In the genomic region with DNA sequence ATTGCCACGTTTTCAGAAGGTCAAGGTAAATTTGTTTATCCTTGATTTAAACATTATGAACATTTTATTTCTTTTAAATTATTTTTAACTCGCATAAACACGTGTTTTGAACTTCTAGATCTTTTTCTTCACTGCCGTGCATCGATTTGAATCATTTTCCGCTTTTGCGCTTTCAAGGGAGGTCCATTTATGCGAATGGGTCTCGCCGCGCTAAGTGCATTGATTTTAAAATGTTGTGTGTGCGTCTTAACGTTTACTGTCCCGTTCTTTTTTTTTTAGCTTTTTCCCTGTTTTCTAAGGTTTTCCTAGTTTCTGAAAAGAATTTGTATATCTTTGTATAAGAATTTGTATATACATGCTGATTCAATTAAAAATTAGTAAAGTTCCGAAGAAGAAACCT, we compare ENCODE assay signal across 3 worm cellular contexts.
TF ChIP-seq lines count a peak whose summit lies in the region.

No protein-coding gene starts in this region.

TF ChIP-seq in whole organism, L1 larva, 84 proteins besides CTCF, POLR2A, EP300 and RAD21:
- no peak for TF ChIP-seq blmp-1 (tag; optimal IDR thresholded peaks at IDR 0.05; lab: Kevin White, UChicago)
- TF ChIP-seq efl-1 (optimal IDR thresholded peaks at IDR 0.05; lab: Kevin White, UChicago), result peak; percentile 6 to 24
- TF ChIP-seq efl-1 (GFP tag; optimal IDR thresholded peaks at IDR 0.05 in 1 of 2; lab: Kevin White, UChicago), result no peak
TF ChIP-seq in whole organism, L1 larva: peak in this region for 1.

TF ChIP-seq in whole organism, L4 larva, 104 proteins besides CTCF, POLR2A, EP300 and RAD21:
- TF ChIP-seq unc-62 (GFP tag; optimal IDR thresholded peaks at IDR 0.05 in 1 of 2; lab: Kevin White, UChicago), result peak in 1 of 2 experiments; percentile 58
- TF ChIP-seq unc-62 (tag; optimal IDR thresholded peaks at IDR 0.05; lab: Kevin White, UChicago), result no peak
- no peak for TF ChIP-seq unc-130 (GFP tag; optimal IDR thresholded peaks at IDR 0.05; lab: Kevin White, UChicago)
- no peak for TF ChIP-seq Y48G9A.11 (GFP tag; IDR thresholded peaks at IDR 0.05; lab: Robert Waterston, UW)
- TF ChIP-seq F37D6.2 (tag; optimal IDR thresholded peaks at IDR 0.05; lab: Kevin White, UChicago), result no peak
- peak; percentile 5 for TF ChIP-seq F49E8.2 (tag; optimal IDR thresholded peaks at IDR 0.05; lab: Kevin White, UChicago; ENCODE audit: borderline replicate concordance)
- TF ChIP-seq nhr-41 (GFP tag; IDR thresholded peaks at IDR 0.05; lab: Robert Waterston, UW), result no peak

TF ChIP-seq in whole organism, young adult, 124 proteins besides CTCF, POLR2A, EP300 and RAD21:
- TF ChIP-seq B0336.3 (GFP tag; IDR thresholded peaks at IDR 0.05; lab: Robert Waterston, UW) (no peak), efl-1 (GFP tag; optimal IDR thresholded peaks at IDR 0.05; lab: Kevin White, UChicago) (peak; percentile 19), egrh-3 (GFP tag; IDR thresholded peaks at IDR 0.05; lab: Robert Waterston, UW) (no peak), F33H1.4 (GFP tag; IDR thresholded peaks at IDR 0.05; lab: Robert Waterston, UW) (peak; percentile 74), F10E7.11 (tag; optimal IDR thresholded peaks at IDR 0.05; lab: Kevin White, UChicago) (no peak), ceh-91 (GFP tag; IDR thresholded peaks at IDR 0.05; lab: Robert Waterston, UW) (0 out of 2 replicates have a peak, but pooled peaks have one; percentile 37), Y95B8A.8 (GFP tag; IDR thresholded peaks at IDR 0.05; lab: Robert Waterston, UW) (no peak), madf-6 (GFP tag; IDR thresholded peaks at IDR 0.05; lab: Robert Waterston, UW) (0 out of 2 replicates have a peak, but pooled peaks have one; percentile 10), ZK185.1 (tag; optimal IDR thresholded peaks at IDR 0.05; lab: Kevin White, UChicago; ENCODE audit: poor library complexity, severe bottlenecking) (no peak), lsl-1 (GFP tag; optimal IDR thresholded peaks at IDR 0.05; lab: Kevin White, UChicago) (peak; percentile 55), mxl-1 (tag; optimal IDR thresholded peaks at IDR 0.05; lab: Kevin White, UChicago) (no peak), let-607 (tag; optimal IDR thresholded peaks at IDR 0.05; lab: Kevin White, UChicago) (no peak), Y56A3A.18 (GFP tag; IDR thresholded peaks at IDR 0.05; lab: Robert Waterston, UW) (no peak), rcor-1 (GFP tag; IDR thresholded peaks at IDR 0.05; lab: Robert Waterston, UW) (no peak), K11D2.4 (GFP tag; IDR thresholded peaks at IDR 0.05; lab: Robert Waterston, UW) (no peak), ztf-26 (tag; optimal IDR thresholded peaks at IDR 0.05; lab: Kevin White, UChicago) (no peak), ztf-25 (GFP tag; IDR thresholded peaks at IDR 0.05; lab: Robert Waterston, UW) (no peak), gei-17 (GFP tag; optimal IDR thresholded peaks at IDR 0.05; lab: Kevin White, UChicago) (no peak), attf-6 (GFP tag; IDR thresholded peaks at IDR 0.05; lab: Robert Waterston, UW) (no peak)
TF ChIP-seq in whole organism, young adult: peak in this region for 5.
